Worm (Caenorhabditis elegans) whole organism, early embryonic: Measurements from ENCODE around the gene F01D5.2.

Source experiments
- ama-1 ChIP-seq: fragments of 150-350 bp; optimal IDR thresholded peaks from 2 replicates; lab custom pipeline; 2014
- flt-1 ChIP-seq: fragments of 200-800 bp; sonication (Bioruptor generic); IDR thresholded peaks from 2 replicates; pipeline ENCODE4 v1.3.6; 2022; ENCODE audit warnings: missing genetic modification characterization, missing compliant biosample characterization

- no peak for TF ChIP-seq ama-1 (lab: Kevin White, UChicago)
- TF ChIP-seq flt-1: no peak
Measured at ce11 chrII:14006210-14006609, 7.3 kb upstream of the F01D5.2 start, which contains the start of gene F01D5.6.
